Worm (Caenorhabditis elegans) whole organism, L4 larva: ENCODE measurements around the gene cpf-1.
A peak's percentile ranks its signal among the peaks of the same experiment; 100 is the strongest.

Experiments used
- D1046.2 ChIP-seq: fragments of 200-800 bp; sonication (Bioruptor generic); IDR thresholded peaks from 2 replicates; pipeline ENCODE4 v1.3.6; 2022; ENCODE audit warnings: missing genetic modification characterization, missing compliant biosample characterization
- F49E8.2 ChIP-seq: sonication (generic microtip); optimal IDR thresholded peaks from 2 replicates; lab custom pipeline; 2016; ENCODE audit warnings: missing compliant biosample characterization, mild to moderate bottlenecking, missing genetic modification characterization, borderline replicate concordance
- Y48G9A.11 ChIP-seq: fragments of 200-800 bp; sonication (Bioruptor generic); IDR thresholded peaks from 2 replicates; pipeline ENCODE4 v1.3.6; 2022; ENCODE audit warnings: missing genetic modification reagents, missing genetic modification characterization, missing compliant biosample characterization
- ama-1 ChIP-seq: fragments of 150-350 bp; optimal IDR thresholded peaks from 2 replicates; lab custom pipeline; 2014; ENCODE audit warnings: inconsistent platforms, mixed read lengths
- arid-1 ChIP-seq: fragments of 200-800 bp; sonication (Bioruptor generic); conservative IDR thresholded peaks from 2 replicates; pipeline ENCODE4 v1.3.6; 2022; ENCODE audit warnings: missing genetic modification reagents, missing genetic modification characterization, missing compliant biosample characterization
- ceh-20 ChIP-seq: fragments of 200-800 bp; sonication (Bioruptor generic); IDR thresholded peaks from 2 replicates; pipeline ENCODE4 v1.3.6; 2022; ENCODE audit warnings: missing genetic modification reagents, missing genetic modification characterization, missing compliant biosample characterization
- ceh-32 ChIP-seq: sonication (generic microtip); optimal IDR thresholded peaks from 2 replicates; lab custom pipeline; 2016; ENCODE audit warnings: mild to moderate bottlenecking, missing genetic modification characterization, missing compliant biosample characterization; ENCODE audit not compliant: poor library complexity
- ceh-44 ChIP-seq: fragments of 200-800 bp; sonication (Bioruptor generic); IDR thresholded peaks from 2 replicates; pipeline ENCODE4 v1.3.6; 2022; ENCODE audit warnings: missing genetic modification reagents, missing genetic modification characterization, missing compliant biosample characterization
- ctbp-1 ChIP-seq: fragments of 200-800 bp; sonication (Bioruptor generic); IDR thresholded peaks from 2 replicates; pipeline ENCODE4 v1.3.6; 2022; ENCODE audit warnings: missing genetic modification reagents, missing genetic modification characterization, missing compliant biosample characterization
- daf-12 ChIP-seq: fragments of 150-350 bp; optimal IDR thresholded peaks from 2 replicates; lab custom pipeline; 2014; ENCODE audit warnings: missing biosample characterization, missing genetic modification reagents, missing genetic modification characterization
- daf-16 ChIP-seq, 3 experiments: sonication (generic microtip); optimal IDR thresholded peaks; 2 replicates each; lab custom pipeline; 2016 to 2017; ENCODE audit warnings: missing genetic modification characterization in 3 of 3, missing genetic modification reagents in 3 of 3, mild to moderate bottlenecking in 2 of 3, missing compliant biosample characterization in 2 of 3, missing biosample characterization in 1 of 3, moderate library complexity in 1 of 3
- dve-1 ChIP-seq: sonication (generic microtip); optimal IDR thresholded peaks from 2 replicates; lab custom pipeline; 2017; ENCODE audit warnings: antibody characterized with exemption, mild to moderate bottlenecking, missing genetic modification characterization, missing compliant biosample characterization; ENCODE audit not compliant: insufficient read depth
- fkh-10 ChIP-seq: fragments of 150-350 bp; optimal IDR thresholded peaks from 2 replicates; lab custom pipeline; 2014; ENCODE audit warnings: missing biosample characterization, missing genetic modification reagents, missing genetic modification characterization
- hmg-1.1 ChIP-seq: fragments of 200-800 bp; sonication (Bioruptor generic); IDR thresholded peaks from 2 replicates; pipeline ENCODE4 v1.3.6; 2022; ENCODE audit warnings: missing genetic modification reagents, missing genetic modification characterization, missing compliant biosample characterization
- lin-38 ChIP-seq: fragments of 200-800 bp; sonication (Bioruptor generic); IDR thresholded peaks from 2 replicates; pipeline ENCODE4 v1.3.6; 2022; ENCODE audit warnings: missing genetic modification reagents, missing genetic modification characterization, missing compliant biosample characterization
- lir-3 ChIP-seq: sonication (generic microtip); optimal IDR thresholded peaks from 2 replicates; lab custom pipeline; 2016; ENCODE audit warnings: mild to moderate bottlenecking, missing genetic modification characterization, missing compliant biosample characterization
- madf-5 ChIP-seq, 2 experiments: fragments of 200-800 bp; sonication (Bioruptor generic); IDR thresholded peaks; 2 replicates each; pipeline ENCODE4 v1.3.6; 2022; ENCODE audit warnings: missing compliant biosample characterization in 2 of 2, missing genetic modification characterization in 2 of 2
- mep-1 ChIP-seq: fragments of 150-350 bp; sonication (generic microtip); optimal IDR thresholded peaks from 3 replicates; lab custom pipeline; 2014; ENCODE audit warnings: missing biosample characterization, missing genetic modification characterization
- mes-2 ChIP-seq: sonication (generic microtip); optimal IDR thresholded peaks from 2 replicates; lab custom pipeline; 2016; ENCODE audit warnings: missing genotype, mild to moderate bottlenecking, missing genetic modification characterization, missing compliant biosample characterization; ENCODE audit not compliant: poor library complexity, severe bottlenecking
- nhr-102 ChIP-seq: sonication (generic microtip); optimal IDR thresholded peaks from 2 replicates; lab custom pipeline; 2016; ENCODE audit warnings: mild to moderate bottlenecking, missing genetic modification characterization, moderate library complexity, missing compliant biosample characterization
- nhr-111 ChIP-seq: fragments of 200-800 bp; sonication (Bioruptor generic); optimal IDR thresholded peaks from 2 replicates; lab custom pipeline; 2018; ENCODE audit warnings: mild to moderate bottlenecking, missing genetic modification characterization, missing compliant biosample characterization
- nhr-25 ChIP-seq: sonication (generic microtip); optimal IDR thresholded peaks from 2 replicates; lab custom pipeline; 2017; ENCODE audit warnings: missing genetic modification characterization, mild to moderate bottlenecking, missing compliant biosample characterization, antibody characterized with exemption, moderate library complexity, borderline replicate concordance; ENCODE audit not compliant: insufficient read depth
- nhr-42 ChIP-seq: fragments of 200-800 bp; sonication (Bioruptor generic); IDR thresholded peaks from 2 replicates; pipeline ENCODE4 v1.3.6; 2022; ENCODE audit warnings: missing genetic modification characterization, missing compliant biosample characterization
- pha-4 ChIP-seq, 2 experiments: fragments of 150-350 bp in 1 of 2; fragments of 200-800 bp in 1 of 2; sonication (Bioruptor generic) in 1 of 2; IDR thresholded peaks in 1 of 2; optimal IDR thresholded peaks in 1 of 2; 2 replicates each; pipeline versions ENCODE4 v1.3.6 to Lab custom; 2014 to 2022; ENCODE audit warnings: missing genetic modification characterization in 2 of 2, missing genetic modification reagents in 2 of 2, missing biosample characterization in 1 of 2, missing compliant biosample characterization in 1 of 2
- rbr-2 ChIP-seq: sonication (generic microtip); optimal IDR thresholded peaks from 2 replicates; lab custom pipeline; 2016; ENCODE audit warnings: missing genotype, missing genetic modification characterization, missing compliant biosample characterization
- sdz-12 ChIP-seq: fragments of 200-800 bp; sonication (Bioruptor generic); optimal IDR thresholded peaks from 2 replicates; lab custom pipeline; 2018; ENCODE audit warnings: mild to moderate bottlenecking, missing genetic modification characterization, missing compliant biosample characterization
- set-16 ChIP-seq: fragments of 200-800 bp; sonication (Bioruptor generic); IDR thresholded peaks from 2 replicates; pipeline ENCODE4 v1.3.6; 2022; ENCODE audit warnings: missing genetic modification reagents, missing genetic modification characterization, missing compliant biosample characterization
- snpc-1.2 ChIP-seq: fragments of 200-800 bp; sonication (Bioruptor generic); IDR thresholded peaks from 2 replicates; pipeline ENCODE4 v1.3.6; 2022; ENCODE audit warnings: missing genetic modification reagents, missing genetic modification characterization, missing compliant biosample characterization
- tra-1 ChIP-seq: fragments of 200-800 bp; sonication (Bioruptor generic); IDR thresholded peaks from 2 replicates; pipeline ENCODE4 v1.3.6; 2022; ENCODE audit warnings: missing genetic modification reagents, missing genetic modification characterization, missing compliant biosample characterization
- unc-130 ChIP-seq: sonication (generic microtip); optimal IDR thresholded peaks from 2 replicates; lab custom pipeline; 2016; ENCODE audit warnings: missing genetic modification reagents, missing genetic modification characterization, missing compliant biosample characterization
- zag-1 ChIP-seq: fragments of 150-350 bp; optimal IDR thresholded peaks from 2 replicates; lab custom pipeline; 2014; ENCODE audit warnings: missing biosample characterization, missing genetic modification characterization

Gene cpf-1

ce11 chrII:8577509-8578099, 24.6 kb downstream of the cpf-1 start, which contains the start of gene F54C9.9 (continued):
- TF ChIP-seq lir-3 (tag; lab: Kevin White, UChicago) (no peak), nhr-25 (tag; lab: Kevin White, UChicago) (no peak), rbr-2 (tag; lab: Kevin White, UChicago) (no peak), daf-16 (GFP tag; optimal IDR thresholded peaks at IDR 0.05; lab: Kevin White, UChicago) (no peak), daf-16 (tag; optimal IDR thresholded peaks at IDR 0.05; lab: Kevin White, UChicago) (no peak), mes-2 (tag; lab: Kevin White, UChicago) (peak; percentile 44), fkh-10 (GFP tag; lab: Kevin White, UChicago) (no peak), set-16 (GFP tag; lab: Robert Waterston, UW) (no peak), ceh-20 (GFP tag; lab: Robert Waterston, UW) (no peak), mep-1 (tag; lab: Kevin White, UChicago) (peak; percentile 2), hmg-1.1 (GFP tag; lab: Robert Waterston, UW) (no peak), madf-5 (GFP tag; IDR thresholded peaks at IDR 0.05; lab: Robert Waterston, UW) (no peak), ctbp-1 (no peak), snpc-1.2 (GFP tag; lab: Robert Waterston, UW) (peak; percentile 64; the same call in 1 of the 2 replicates), Y48G9A.11 (GFP tag; lab: Robert Waterston, UW) (no peak), ceh-32 (tag; lab: Kevin White, UChicago) (no peak), nhr-102 (tag; lab: Kevin White, UChicago) (no peak), nhr-42 (no peak), ceh-44 (GFP tag; lab: Robert Waterston, UW) (no peak)

ce11 chrII:8575184-8575583, 27.1 kb downstream of the cpf-1 start, which contains the start of gene puf-5:
Gene puf-5 (plus strand): TSS chrII:8575541.
- 0 out of 2 replicates have a peak, but pooled peaks have one; percentile 4 for TF ChIP-seq lin-38 (GFP tag; lab: Robert Waterston, UW)
- no peak for TF ChIP-seq set-16 (GFP tag; lab: Robert Waterston, UW)
- peak; percentile 24 for TF ChIP-seq unc-130 (GFP tag; lab: Kevin White, UChicago)
- no peak for TF ChIP-seq nhr-111 (GFP tag; lab: Kevin White, UChicago)
- no peak for TF ChIP-seq pha-4 (GFP tag; IDR thresholded peaks at IDR 0.05; lab: Robert Waterston, UW)
- no peak for TF ChIP-seq pha-4 (tag; optimal IDR thresholded peaks at IDR 0.05; lab: Kevin White, UChicago)
- TF ChIP-seq, all 104 proteins: peak for 2

- peak; percentile 44 for TF ChIP-seq lin-38 (GFP tag; lab: Robert Waterston, UW)
- no peak for TF ChIP-seq ama-1 (lab: Kevin White, UChicago)
- TF ChIP-seq sdz-12 (GFP tag; lab: Kevin White, UChicago), result no peak
- no peak for TF ChIP-seq dve-1 (tag; lab: Kevin White, UChicago)
- no peak for TF ChIP-seq D1046.2 (GFP tag; lab: Robert Waterston, UW)
- no peak for TF ChIP-seq arid-1
Observed at ce11 chrII:8573044-8573443, 29.2 kb downstream of the cpf-1 start, which contains the start of gene F54C9.7. Gene F54C9.7 (plus strand): TSS chrII:8573344.

- peak; percentile 49; the same call in 1 of the 2 replicates for TF ChIP-seq lin-38 (GFP tag; lab: Robert Waterston, UW)
- TF ChIP-seq daf-12, result no peak
- TF ChIP-seq F49E8.2, result peak; percentile 39
- TF ChIP-seq tra-1 (GFP tag; lab: Robert Waterston, UW), result 0 out of 2 replicates have a peak, but pooled peaks have one; percentile 14
- TF ChIP-seq Y48G9A.11 (GFP tag; lab: Robert Waterston, UW), result 0 out of 2 replicates have a peak, but pooled peaks have one; percentile 7
- TF ChIP-seq daf-16 (GFP tag; optimal IDR thresholded peaks at IDR 0.05; lab: Kevin White, UChicago), result no peak
- peak; percentile 14 for TF ChIP-seq daf-16 (tag; optimal IDR thresholded peaks at IDR 0.05; lab: Kevin White, UChicago)
- no peak for TF ChIP-seq zag-1 (tag; lab: Kevin White, UChicago)
Observed at ce11 chrII:8570977-8571376, 31.3 kb downstream of the cpf-1 start, which contains the start of gene bcs-1. Gene bcs-1 (plus strand): TSS chrII:8571085.
